Worm (Caenorhabditis elegans): ENCODE data around the gene pals-16.
"Not testable (repeated sequence)": the region's sequence is repeated elsewhere in the genome, so short reads cannot be mapped to it uniquely, and the experiment has no call there.

ce11 chrIII:1420357-1420814 lies 20.6 kb downstream of the pals-16 start:
- not testable (repeated sequence) for TF ChIP-seq cog-1 (tag; optimal IDR thresholded peaks at IDR 0.05); ref-1 (GFP tag; conservative IDR thresholded peaks at IDR 0.05); ztf-29 (GFP tag; IDR thresholded peaks at IDR 0.05); flt-1 (GFP tag; IDR thresholded peaks at IDR 0.05)

All from whole organism, midembryonic.